Worm (Caenorhabditis elegans): Measurements from ENCODE around the gene F26F4.9.

Gene F26F4.9

ce11 chrIII:4948631-4949030, 36.3 kb upstream of the F26F4.9 start (continued):
- TF ChIP-seq pag-3 (tag; optimal IDR thresholded peaks at IDR 0.05; ENCODE audit: borderline replicate concordance) (no peak), ceh-34 (tag; optimal IDR thresholded peaks at IDR 0.05) (peak; percentile 49), ceh-18 (tag; optimal IDR thresholded peaks at IDR 0.05) (no peak), ref-2 (tag; optimal IDR thresholded peaks at IDR 0.05) (peak; percentile 14), tbx-2 (tag; optimal IDR thresholded peaks at IDR 0.05) (peak; percentile 41)

- TF ChIP-seq sox-2 (GFP tag; IDR thresholded peaks at IDR 0.05) (no peak), ceh-2 (tag; optimal IDR thresholded peaks at IDR 0.05) (peak; percentile 46), eyg-1 (tag; optimal IDR thresholded peaks at IDR 0.05) (peak; percentile 30), fkh-10 (GFP tag; optimal IDR thresholded peaks at IDR 0.05) (no peak), unc-42 (tag; optimal IDR thresholded peaks at IDR 0.05) (peak; percentile 65), tbx-7 (tag; optimal IDR thresholded peaks at IDR 0.05) (no peak), che-1 (tag; optimal IDR thresholded peaks at IDR 0.05) (no peak), K09A11.1 (tag; optimal IDR thresholded peaks at IDR 0.05; ENCODE audit: insufficient read depth) (no peak), ref-2 (tag; optimal IDR thresholded peaks at IDR 0.05) (peak; percentile 80), Y22D7AL.16 (tag; optimal IDR thresholded peaks at IDR 0.05) (no peak), ceh-9 (tag; optimal IDR thresholded peaks at IDR 0.05) (no peak), pha-2 (tag; optimal IDR thresholded peaks at IDR 0.05) (peak; percentile 10), ceh-18 (tag; optimal IDR thresholded peaks at IDR 0.05) (peak; percentile 24), ttx-3 (tag; optimal IDR thresholded peaks at IDR 0.05) (no peak), pat-9 (tag; optimal IDR thresholded peaks at IDR 0.05) (no peak), sox-4 (tag; optimal IDR thresholded peaks at IDR 0.05) (peak; percentile 6), pax-1 (tag; optimal IDR thresholded peaks at IDR 0.05) (no peak), fkh-6 (tag; optimal IDR thresholded peaks at IDR 0.05) (no peak), ahr-1 (tag; optimal IDR thresholded peaks at IDR 0.05) (no peak), ceh-19 (GFP tag; optimal IDR thresholded peaks at IDR 0.05) (peak; percentile 84), unc-55 (GFP tag; optimal IDR thresholded peaks at IDR 0.05) (no peak), ceh-48 (tag; optimal IDR thresholded peaks at IDR 0.05) (no peak), ceh-34 (tag; optimal IDR thresholded peaks at IDR 0.05) (peak; percentile 84), ceh-24 (tag; optimal IDR thresholded peaks at IDR 0.05) (no peak), ceh-31 (tag; optimal IDR thresholded peaks at IDR 0.05) (peak; percentile 84), dve-1 (tag; optimal IDR thresholded peaks at IDR 0.05) (no peak), lin-11 (tag; optimal IDR thresholded peaks at IDR 0.05) (no peak), ceh-30 (tag; optimal IDR thresholded peaks at IDR 0.05) (no peak), lim-6 (tag; optimal IDR thresholded peaks at IDR 0.05) (no peak), dmd-4 (tag; optimal IDR thresholded peaks at IDR 0.05; ENCODE audit: borderline replicate concordance) (peak; percentile 71), madf-2 (tag; optimal IDR thresholded peaks at IDR 0.05) (no peak), F13H6.1 (tag; optimal IDR thresholded peaks at IDR 0.05) (peak; percentile 33), nhr-232 (tag; optimal IDR thresholded peaks at IDR 0.05) (peak; percentile 9), zip-5 (tag; optimal IDR thresholded peaks at IDR 0.05) (no peak), nfya-1 (tag; optimal IDR thresholded peaks at IDR 0.05) (peak; percentile 73), elt-4 (tag; optimal IDR thresholded peaks at IDR 0.05) (no peak), sdc-2 (tag; optimal IDR thresholded peaks at IDR 0.05) (peak; percentile 55), C08G9.2 (tag; optimal IDR thresholded peaks at IDR 0.05) (peak; percentile 60), tbx-2 (tag; optimal IDR thresholded peaks at IDR 0.05) (peak; percentile 86), fax-1 (tag; optimal IDR thresholded peaks at IDR 0.05) (peak; percentile 52), hlh-30 (tag; optimal IDR thresholded peaks at IDR 0.05; ENCODE audit: insufficient read depth) (peak; percentile 77), gmeb-2 (tag; optimal IDR thresholded peaks at IDR 0.05) (no peak), ztf-16 (tag; optimal IDR thresholded peaks at IDR 0.05) (no peak), hlh-8 (tag; optimal IDR thresholded peaks at IDR 0.05) (peak; percentile 76), ama-1 (optimal IDR thresholded peaks at IDR 0.05) (no peak), unc-3 (GFP tag; conservative IDR thresholded peaks at IDR 0.05) (no peak), unc-3 (tag; optimal IDR thresholded peaks at IDR 0.05) (no peak), rnt-1 (tag; optimal IDR thresholded peaks at IDR 0.05) (peak; percentile 85), pros-1 (tag; optimal IDR thresholded peaks at IDR 0.05) (peak; percentile 47), pqm-1 (tag; optimal IDR thresholded peaks at IDR 0.05) (no peak), T23F11.4 (GFP tag; optimal IDR thresholded peaks at IDR 0.05) (peak; percentile 32)
These were observed 35.0 kb upstream of the F26F4.9 start for ce11 chrIII:4947352-4947751.

Data from whole organism, late embryonic.